Worm (Caenorhabditis elegans) whole organism, midembryonic: Measurements from ENCODE around the gene F46F5.1.

Experiments used
- T22C8.4 ChIP-seq: fragments of 200-800 bp; sonication (Bioruptor generic); IDR thresholded peaks from 2 replicates; pipeline ENCODE4 v1.3.6; 2022; ENCODE audit warnings: missing genetic modification characterization, missing compliant biosample characterization
- cog-1 ChIP-seq: sonication (generic microtip); optimal IDR thresholded peaks from 2 replicates; lab custom pipeline; 2016; ENCODE audit warnings: missing genetic modification characterization, missing compliant biosample characterization
- flt-1 ChIP-seq: fragments of 200-800 bp; sonication (Bioruptor generic); IDR thresholded peaks from 2 replicates; pipeline ENCODE4 v1.3.6; 2022; ENCODE audit warnings: missing genetic modification characterization, missing compliant biosample characterization
- klf-2 ChIP-seq: fragments of 200-800 bp; sonication (Bioruptor generic); conservative IDR thresholded peaks from 2 replicates; pipeline ENCODE4 v1.3.6; 2022; ENCODE audit warnings: missing genetic modification reagents, missing genetic modification characterization, missing compliant biosample characterization
- med-1 ChIP-seq: sonication (generic microtip); optimal IDR thresholded peaks from 2 replicates; lab custom pipeline; 2017; ENCODE audit warnings: missing genetic modification characterization, mild to moderate bottlenecking, missing compliant biosample characterization, antibody characterized with exemption, missing genetic modification reagents; ENCODE audit not compliant: insufficient read depth
- ref-1 ChIP-seq: fragments of 200-800 bp; sonication (Bioruptor generic); conservative IDR thresholded peaks from 2 replicates; pipeline ENCODE4 v1.3.6; 2022; ENCODE audit warnings: missing genetic modification reagents, missing genetic modification characterization, missing compliant biosample characterization
- tab-1 ChIP-seq: fragments of 200-800 bp; sonication (Bioruptor generic); IDR thresholded peaks from 2 replicates; pipeline ENCODE4 v1.3.6; 2022; ENCODE audit warnings: missing genetic modification characterization, missing compliant biosample characterization
- ztf-23 ChIP-seq: fragments of 200-800 bp; sonication (Bioruptor generic); IDR thresholded peaks from 2 replicates; pipeline ENCODE4 v1.3.6; 2022; ENCODE audit warnings: missing genetic modification reagents, missing genetic modification characterization, missing compliant biosample characterization
- ztf-29 ChIP-seq: fragments of 200-800 bp; sonication (Bioruptor generic); IDR thresholded peaks from 2 replicates; pipeline ENCODE4 v1.3.6; 2022; ENCODE audit warnings: missing genetic modification reagents, missing genetic modification characterization, missing compliant biosample characterization

Gene F46F5.1

DNA sequence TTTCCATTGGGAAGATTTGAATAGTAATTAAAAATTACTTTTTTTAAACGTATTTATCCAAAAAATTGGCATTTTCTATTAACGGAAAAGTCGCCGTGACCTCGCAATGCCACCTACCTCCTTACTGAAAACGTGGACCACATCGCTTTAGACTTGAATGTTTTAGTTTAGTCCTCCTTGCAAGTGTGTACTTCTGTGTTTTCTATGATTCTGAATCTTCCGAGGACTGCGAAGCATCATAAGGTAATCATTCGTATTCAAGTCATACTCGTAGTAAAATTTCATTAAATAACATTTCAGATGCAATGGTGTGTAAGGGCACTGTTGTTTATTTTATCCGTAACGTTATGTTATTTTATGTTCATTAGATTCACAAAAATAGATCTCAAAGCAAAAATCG lies 16.7 kb upstream of the F46F5.1 start, which contains the start of gene F46F5.11:
Gene F46F5.11 (plus strand): TSS at position 301 of the 400 bp plus-strand sequence.
- no peak for TF ChIP-seq cog-1 (tag; lab: Kevin White, UChicago)
- no peak for TF ChIP-seq tab-1
- no peak for TF ChIP-seq klf-2 (GFP tag; lab: Robert Waterston, UW)
- no peak for TF ChIP-seq med-1
- no peak for TF ChIP-seq T22C8.4

DNA sequence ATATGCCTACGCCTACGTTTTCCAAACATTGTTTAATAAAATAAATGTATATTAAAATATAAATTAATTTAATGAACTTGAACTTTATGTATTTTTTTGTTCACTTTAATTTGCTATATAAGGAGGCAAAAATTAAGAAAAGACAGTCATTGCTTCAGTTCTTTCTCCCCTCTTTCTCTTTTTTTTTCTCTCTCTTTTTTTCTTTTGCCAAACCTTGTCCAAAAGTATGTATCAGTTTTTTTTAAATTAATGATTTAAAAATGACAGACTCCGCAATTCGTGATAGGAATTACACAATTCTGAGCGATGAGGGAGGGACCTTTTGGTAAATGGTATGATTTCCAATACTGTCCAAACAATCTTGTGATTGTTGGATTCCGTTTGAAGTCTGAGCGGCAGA lies 11.3 kb upstream of the F46F5.1 start, which contains the start of gene F46F5.13:
Gene F46F5.13 (plus strand): TSS at position 301 of the 400 bp plus-strand sequence.
- no peak for TF ChIP-seq cog-1 (tag; lab: Kevin White, UChicago)
- TF ChIP-seq ztf-23 (GFP tag; lab: Robert Waterston, UW), result no peak
- no peak for TF ChIP-seq klf-2 (GFP tag; lab: Robert Waterston, UW)
- no peak for TF ChIP-seq T22C8.4
- no peak for TF ChIP-seq tab-1
- no peak for TF ChIP-seq ztf-29 (GFP tag; lab: Robert Waterston, UW)
- no peak for TF ChIP-seq med-1
- TF ChIP-seq ref-1 (GFP tag; lab: Robert Waterston, UW), result no peak

DNA sequence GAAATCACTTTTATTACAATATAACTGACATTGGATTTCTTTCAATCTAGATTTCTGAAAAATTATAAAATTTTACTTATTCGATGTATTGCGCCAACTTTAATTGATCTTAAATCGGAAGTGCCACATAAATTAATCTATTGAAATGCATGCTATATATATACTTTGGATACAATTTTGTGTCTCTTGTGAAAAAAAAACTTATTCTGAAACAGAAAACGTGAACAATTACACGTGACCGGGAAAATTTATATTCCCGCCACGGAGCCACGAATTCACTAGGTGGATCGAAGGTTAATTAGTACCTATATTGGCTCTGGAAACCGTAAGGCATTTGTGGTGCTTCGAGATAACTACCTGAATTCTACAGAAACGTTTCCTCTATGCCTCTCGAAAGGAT lies 8.0 kb upstream of the F46F5.1 start, which contains the start of gene F46F5.14:
Gene F46F5.14 (plus strand): TSS at position 301 of the 400 bp plus-strand sequence.
- no peak for TF ChIP-seq klf-2 (GFP tag; lab: Robert Waterston, UW)

DNA sequence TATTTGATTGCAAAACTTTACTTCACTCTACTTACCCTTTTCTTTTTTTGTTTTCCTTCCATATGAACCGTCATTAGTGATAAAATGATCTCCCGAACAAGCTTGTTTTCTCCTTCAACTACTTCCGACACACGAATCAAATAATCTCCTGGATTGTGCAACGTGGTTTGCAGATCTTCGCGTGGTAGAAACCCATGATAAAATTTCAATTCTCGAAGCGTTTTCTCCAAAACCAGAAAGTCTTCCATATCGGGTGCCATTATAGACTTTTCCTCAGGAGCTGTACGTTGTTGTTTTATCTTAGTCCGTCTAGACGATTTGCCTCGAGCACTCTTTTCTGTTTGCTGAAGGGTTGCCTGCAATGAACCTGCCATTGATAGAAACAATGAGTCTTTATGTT lies 5.7 kb upstream of the F46F5.1 start:
- TF ChIP-seq flt-1 (GFP tag; lab: Robert Waterston, UW) (no peak), med-1 (no peak), ztf-29 (GFP tag; lab: Robert Waterston, UW) (no peak), T22C8.4 (no peak), klf-2 (GFP tag; lab: Robert Waterston, UW) (no peak), cog-1 (tag; lab: Kevin White, UChicago) (no peak), ztf-23 (GFP tag; lab: Robert Waterston, UW) (no peak), ref-1 (GFP tag; lab: Robert Waterston, UW) (no peak), tab-1 (no peak)

DNA sequence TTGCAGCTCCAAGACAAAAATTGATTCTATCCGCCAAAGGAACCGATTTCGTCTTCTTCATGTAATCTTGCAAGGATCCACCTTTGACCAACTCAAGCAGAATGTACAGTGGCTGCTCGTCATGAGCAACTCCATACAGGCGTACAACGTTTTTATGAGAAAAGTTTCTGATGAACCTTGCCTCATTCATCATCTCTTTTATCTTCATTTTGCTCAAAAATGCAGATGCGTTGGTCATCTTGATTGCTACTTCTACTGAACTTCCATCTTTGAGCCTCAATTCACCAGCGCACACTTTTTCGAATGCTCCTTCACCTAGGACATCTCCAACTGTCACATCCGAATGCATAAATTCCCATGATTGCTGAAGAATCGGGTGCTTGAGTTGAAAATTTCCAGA lies 5.2 kb upstream of the F46F5.1 start:
- TF ChIP-seq ref-1 (GFP tag; lab: Robert Waterston, UW) (no peak), klf-2 (GFP tag; lab: Robert Waterston, UW) (no peak), ztf-29 (GFP tag; lab: Robert Waterston, UW) (no peak), ztf-23 (GFP tag; lab: Robert Waterston, UW) (no peak), med-1 (no peak), tab-1 (no peak), cog-1 (tag; lab: Kevin White, UChicago) (no peak)

DNA sequence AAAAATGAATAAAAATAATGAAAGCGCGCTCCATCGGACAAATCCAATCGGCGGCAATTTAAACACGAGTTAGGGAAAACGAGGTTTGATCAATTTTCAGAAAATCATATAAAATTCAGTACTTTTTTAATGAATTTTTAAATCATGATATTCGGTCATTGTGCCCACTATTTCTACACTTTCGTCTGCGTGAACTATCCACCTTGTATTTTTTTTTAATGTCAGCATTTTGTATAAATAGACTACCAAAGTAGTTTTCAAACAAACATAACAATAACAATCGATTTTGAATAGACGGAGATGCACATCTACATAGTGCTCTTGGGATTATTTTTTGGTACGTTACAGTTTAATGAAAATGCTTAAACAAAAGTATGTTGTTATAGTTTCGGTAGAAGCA lies 3.6 kb downstream of the F46F5.1 start, which contains the start of gene F46F5.15:
Gene F46F5.15 (plus strand): TSS at position 301 of the 400 bp plus-strand sequence.
- TF ChIP-seq T22C8.4, result no peak
- TF ChIP-seq ref-1 (GFP tag; lab: Robert Waterston, UW), result no peak
- TF ChIP-seq ztf-29 (GFP tag; lab: Robert Waterston, UW), result no peak

DNA sequence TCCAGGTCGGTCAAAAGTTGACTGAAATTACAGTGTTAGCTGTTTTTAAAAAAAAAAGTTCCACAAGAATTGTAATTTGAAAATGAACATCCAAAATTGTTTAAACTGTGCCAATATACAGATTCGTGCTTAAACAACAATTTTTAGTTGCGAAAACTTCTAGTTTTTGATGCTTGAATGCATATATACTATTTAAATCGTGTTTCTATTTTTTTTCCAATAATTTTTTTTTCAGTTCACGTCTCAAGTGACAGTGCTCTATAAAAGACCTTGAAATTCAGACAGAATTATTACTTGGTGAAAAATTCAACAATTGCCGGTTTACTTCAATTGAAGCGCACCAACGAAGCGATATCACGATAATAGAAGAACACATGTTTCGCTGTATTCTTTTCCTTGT lies 4.8 kb downstream of the F46F5.1 start, which contains the start of gene F46F5.16:
Gene F46F5.16 (plus strand): TSS at position 301 of the 400 bp plus-strand sequence.
- TF ChIP-seq ztf-23 (GFP tag; lab: Robert Waterston, UW) (no peak), ztf-29 (GFP tag; lab: Robert Waterston, UW) (no peak), ref-1 (GFP tag; lab: Robert Waterston, UW) (no peak), tab-1 (no peak), cog-1 (tag; lab: Kevin White, UChicago) (no peak), T22C8.4 (no peak), klf-2 (GFP tag; lab: Robert Waterston, UW) (no peak), flt-1 (GFP tag; lab: Robert Waterston, UW) (no peak), med-1 (no peak)

DNA sequence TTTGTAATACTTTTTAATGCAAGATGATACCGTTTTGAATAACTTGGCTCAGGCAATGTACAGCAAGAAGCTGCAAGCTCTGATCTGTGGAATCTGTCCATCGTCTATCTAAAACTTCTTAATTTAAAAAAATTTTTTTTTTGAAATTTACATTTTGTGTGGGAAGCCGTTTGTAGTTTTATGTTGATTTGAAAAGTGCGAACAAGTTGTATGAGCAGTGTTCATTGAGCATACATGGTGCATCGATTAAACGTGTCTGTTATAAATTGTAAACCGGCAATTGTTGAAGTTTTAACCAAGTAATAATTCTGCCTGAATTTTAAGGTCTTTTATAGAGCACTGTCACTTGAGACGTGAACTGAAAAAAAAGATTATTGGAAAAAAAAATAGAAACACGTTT lies 8.2 kb downstream of the F46F5.1 start, which contains the start of gene Y39F10A.6:
Gene Y39F10A.6 (minus strand): TSS at position 101 of the 400 bp plus-strand sequence.
- TF ChIP-seq T22C8.4, result no peak
- TF ChIP-seq med-1, result no peak
- no peak for TF ChIP-seq ztf-23 (GFP tag; lab: Robert Waterston, UW)
- no peak for TF ChIP-seq ztf-29 (GFP tag; lab: Robert Waterston, UW)
- no peak for TF ChIP-seq cog-1 (tag; lab: Kevin White, UChicago)
- TF ChIP-seq flt-1 (GFP tag; lab: Robert Waterston, UW), result no peak
- TF ChIP-seq ref-1 (GFP tag; lab: Robert Waterston, UW), result no peak
- TF ChIP-seq klf-2 (GFP tag; lab: Robert Waterston, UW), result no peak
- no peak for TF ChIP-seq tab-1

DNA sequence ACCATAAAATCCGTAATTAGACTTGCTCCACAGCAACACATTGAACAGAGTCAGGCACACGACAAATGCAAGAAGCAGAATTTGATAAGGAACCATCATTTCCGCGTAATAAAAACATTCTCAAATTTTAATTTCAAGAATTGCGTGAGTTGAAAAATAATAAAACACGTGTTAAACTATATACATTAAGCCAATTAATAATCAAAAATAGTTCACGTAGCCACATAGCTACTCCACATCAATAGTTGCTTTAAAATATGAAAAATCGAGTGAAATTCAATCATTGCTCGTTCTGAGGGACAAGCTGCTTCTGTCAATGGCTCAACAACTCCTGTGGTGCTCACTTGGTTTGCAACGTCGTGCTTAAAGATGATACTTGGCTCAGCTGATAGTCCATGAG lies 8.8 kb downstream of the F46F5.1 start, which contains the start of gene Y39F10A.3:
Gene Y39F10A.3 (minus strand): TSS at position 101 of the 400 bp plus-strand sequence.
- TF ChIP-seq ztf-29 (GFP tag; lab: Robert Waterston, UW), result no peak
- TF ChIP-seq T22C8.4, result no peak
- no peak for TF ChIP-seq med-1
- no peak for TF ChIP-seq cog-1 (tag; lab: Kevin White, UChicago)
- no peak for TF ChIP-seq flt-1 (GFP tag; lab: Robert Waterston, UW)

DNA sequence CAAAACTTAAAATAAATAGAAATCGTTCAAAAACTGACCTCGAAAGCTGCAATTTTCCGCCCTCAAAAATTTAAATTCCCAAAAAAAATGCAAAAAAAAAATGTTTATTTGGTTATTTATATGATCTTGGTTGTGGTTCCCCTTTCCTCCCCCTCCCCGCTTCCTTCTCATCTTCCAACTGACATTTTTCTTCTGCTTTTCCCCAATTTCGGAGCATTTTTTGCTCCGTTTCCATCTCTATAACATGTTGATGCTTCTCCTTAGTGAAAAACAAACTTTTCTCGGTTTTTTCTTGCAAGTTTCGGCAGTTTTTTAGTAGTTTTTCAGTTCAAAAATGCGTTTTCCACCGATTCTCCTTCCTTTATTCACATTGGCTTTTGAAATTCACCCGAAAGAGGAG lies 16.7 kb downstream of the F46F5.1 start, which contains the start of gene Y39F10A.1:
Gene Y39F10A.1 (plus strand): TSS at position 301 of the 400 bp plus-strand sequence.
- no peak for TF ChIP-seq tab-1
- TF ChIP-seq med-1, result no peak
- no peak for TF ChIP-seq ztf-23 (GFP tag; lab: Robert Waterston, UW)
- no peak for TF ChIP-seq klf-2 (GFP tag; lab: Robert Waterston, UW)
- no peak for TF ChIP-seq flt-1 (GFP tag; lab: Robert Waterston, UW)
- TF ChIP-seq ref-1 (GFP tag; lab: Robert Waterston, UW), result no peak
- no peak for TF ChIP-seq cog-1 (tag; lab: Kevin White, UChicago)
- no peak for TF ChIP-seq T22C8.4
- TF ChIP-seq ztf-29 (GFP tag; lab: Robert Waterston, UW), result no peak
